Fruit fly (Drosophila melanogaster): Measurements from ENCODE around the gene Deaf1.

Deaf1 gene

dm6 chr3L:19777279-19777960 is 40.6 kb upstream of the Deaf1 start (continued):
- TF ChIP-seq sug (tag; optimal IDR thresholded peaks at IDR 0.05), result peak; percentile 79
- TF ChIP-seq Chrac-16 (GFP tag; optimal IDR thresholded peaks at IDR 0.05), result no peak
- no peak for TF ChIP-seq sima (GFP tag; optimal IDR thresholded peaks at IDR 0.05)
- no peak for TF ChIP-seq vnd (GFP tag; IDR thresholded peaks at IDR 0.05; ENCODE audit: partially characterized antibody)
- no peak for TF ChIP-seq Deaf1 (tag; optimal IDR thresholded peaks at IDR 0.05)

dm6 chr3L:19778530-19778929 is 39.4 kb upstream of the Deaf1 start:
- TF ChIP-seq lmd (GFP tag; IDR thresholded peaks at IDR 0.05) (no peak), dm (GFP tag; optimal IDR thresholded peaks at IDR 0.05) (no peak), CG13775 (GFP tag; optimal IDR thresholded peaks at IDR 0.05) (no peak), CG6689 (GFP tag; IDR thresholded peaks at IDR 0.05) (no peak), CG5180 (GFP tag; optimal IDR thresholded peaks at IDR 0.05) (no peak), CG16779 (GFP tag; IDR thresholded peaks at IDR 0.05) (no peak), nerfin-2 (GFP tag; IDR thresholded peaks at IDR 0.05; ENCODE audit: partially characterized antibody) (no peak), Chrac-16 (GFP tag; optimal IDR thresholded peaks at IDR 0.05) (no peak), NK7.1 (GFP tag; optimal IDR thresholded peaks at IDR 0.05) (no peak), CG8290 (GFP tag; optimal IDR thresholded peaks at IDR 0.05) (no peak), CG8290 (tag; optimal IDR thresholded peaks at IDR 0.05) (peak in 1 of 2 experiments; percentile 24), usp (GFP tag; optimal IDR thresholded peaks at IDR 0.05) (no peak), Atf-2 (GFP tag; optimal IDR thresholded peaks at IDR 0.05) (no peak), CG31224 (GFP tag; IDR thresholded peaks at IDR 0.05) (no peak), zen (tag; optimal IDR thresholded peaks at IDR 0.05) (no peak), ash1 (GFP tag; optimal IDR thresholded peaks at IDR 0.05) (no peak), Hmx (GFP tag; optimal IDR thresholded peaks at IDR 0.05) (no peak), nmo (GFP tag; optimal IDR thresholded peaks at IDR 0.05) (no peak), Hr39 (optimal IDR thresholded peaks at IDR 0.05) (no peak), CG11696 (GFP tag; IDR thresholded peaks at IDR 0.05) (no peak), Hey (tag; optimal IDR thresholded peaks at IDR 0.05) (no peak), Nf-YB (GFP tag; optimal IDR thresholded peaks at IDR 0.05) (no peak), bbx (GFP tag; IDR thresholded peaks at IDR 0.05; ENCODE audit: partially characterized antibody) (no peak), Dref (GFP tag; IDR thresholded peaks at IDR 0.05) (no peak), inv (GFP tag; IDR thresholded peaks at IDR 0.05; ENCODE audit: partially characterized antibody) (no peak), CG17186 (GFP tag; optimal IDR thresholded peaks at IDR 0.05) (no peak), Hmr (GFP tag; optimal IDR thresholded peaks at IDR 0.05) (peak; percentile 41), Myb (GFP tag; optimal IDR thresholded peaks at IDR 0.05) (no peak), tio (GFP tag; optimal IDR thresholded peaks at IDR 0.05) (no peak), PHDP (tag; optimal IDR thresholded peaks at IDR 0.05) (peak; percentile 18), lov (optimal IDR thresholded peaks at IDR 0.05) (no peak), lov (GFP tag; IDR thresholded peaks at IDR 0.05) (no peak), CG18262 (tag; optimal IDR thresholded peaks at IDR 0.05) (no peak), otp (GFP tag; IDR thresholded peaks at IDR 0.05) (no peak), CG2116 (GFP tag; optimal IDR thresholded peaks at IDR 0.05) (no peak), run (tag; optimal IDR thresholded peaks at IDR 0.05) (no peak), psq (GFP tag; optimal IDR thresholded peaks at IDR 0.05) (no peak), ems (GFP tag; optimal IDR thresholded peaks at IDR 0.05) (no peak), CG12769 (tag; optimal IDR thresholded peaks at IDR 0.05) (peak; percentile 58), HmgZ (tag; optimal IDR thresholded peaks at IDR 0.05) (no peak), Kr (GFP tag; optimal IDR thresholded peaks at IDR 0.05) (no peak), CG1603 (tag; optimal IDR thresholded peaks at IDR 0.05) (no peak), tgo (GFP tag; IDR thresholded peaks at IDR 0.05) (no peak), CG10462 (GFP tag; optimal IDR thresholded peaks at IDR 0.05) (no peak), HLH54F (GFP tag; optimal IDR thresholded peaks at IDR 0.05) (no peak), ro (GFP tag; IDR thresholded peaks at IDR 0.05) (no peak)

Measured in whole organism, embryonic.